Fruit fly (Drosophila melanogaster) whole organism, wandering third instar larva: ENCODE results near the gene Tig.

Experiments used
- Abd-B ChIP-seq: fragments of >200 bp; optimal IDR thresholded peaks from 2 replicates; lab custom pipeline; 2017; ENCODE audit warnings: missing biosample characterization, missing genetic modification characterization
- CG32264 ChIP-seq: fragments of 200-800 bp; sonication (Bioruptor generic); optimal IDR thresholded peaks from 2 replicates; lab custom pipeline; 2016; ENCODE audit warnings: missing biosample characterization, missing genetic modification characterization
- CG9705 ChIP-seq: fragments of 200-800 bp; sonication (Bioruptor generic); optimal IDR thresholded peaks from 2 replicates; lab custom pipeline; 2018; ENCODE audit warnings: missing biosample characterization, mild to moderate bottlenecking, missing genetic modification characterization
- CrebA ChIP-seq: fragments of 200-800 bp; sonication (Bioruptor generic); optimal IDR thresholded peaks from 2 replicates; lab custom pipeline; 2016; ENCODE audit warnings: missing biosample characterization, mild to moderate bottlenecking, missing genetic modification characterization, borderline replicate concordance
- Dfd ChIP-seq: fragments of >200 bp; optimal IDR thresholded peaks from 2 replicates; lab custom pipeline; 2017; ENCODE audit warnings: missing biosample characterization, missing genetic modification characterization
- GATAd ChIP-seq: sonication (Bioruptor generic); optimal IDR thresholded peaks from 2 replicates; lab custom pipeline; 2016; ENCODE audit warnings: missing biosample characterization, missing genetic modification characterization
- HLH106 ChIP-seq: fragments of 200-800 bp; optimal IDR thresholded peaks from 3 replicates; lab custom pipeline; 2019; ENCODE audit warnings: missing biosample characterization, mild to moderate bottlenecking, missing genetic modification characterization, moderate library complexity
- Hnf4 ChIP-seq: fragments of 200-800 bp; sonication (Bioruptor generic); optimal IDR thresholded peaks from 2 replicates; lab custom pipeline; 2016; ENCODE audit warnings: missing biosample characterization, mild to moderate bottlenecking, missing genetic modification characterization
- Hr78 ChIP-seq: fragments of >200 bp; optimal IDR thresholded peaks from 2 replicates; lab custom pipeline; 2017; ENCODE audit warnings: missing biosample characterization, missing genetic modification characterization
- Hr83 ChIP-seq: fragments of 200-300 bp; sonication (Bioruptor generic); optimal IDR thresholded peaks from 2 replicates; lab custom pipeline; 2016; ENCODE audit warnings: missing biosample characterization, mild to moderate bottlenecking, missing genetic modification characterization, moderate library complexity; ENCODE audit not compliant: poor library complexity, severe bottlenecking
- Jra ChIP-seq: sonication (Bioruptor generic); optimal IDR thresholded peaks from 2 replicates; lab custom pipeline; 2016; ENCODE audit warnings: missing biosample characterization, missing genetic modification characterization
- Myc ChIP-seq: fragments of >200 bp; optimal IDR thresholded peaks from 2 replicates; lab custom pipeline; 2017
- N ChIP-seq: fragments of >200 bp; optimal IDR thresholded peaks from 2 replicates; lab custom pipeline; 2018; ENCODE audit warnings: missing biosample characterization, missing external identifiers, missing genetic modification characterization
- OdsH ChIP-seq: fragments of 200-800 bp; sonication (Bioruptor generic); optimal IDR thresholded peaks from 2 replicates; lab custom pipeline; 2016; ENCODE audit warnings: missing biosample characterization, mild to moderate bottlenecking, missing genetic modification characterization
- Rel ChIP-seq, 2 experiments: fragments of 200-800 bp; sonication (Bioruptor generic) in 1 of 2; optimal IDR thresholded peaks; 2 replicates in 1 of 2; 3 replicates in 1 of 2; lab custom pipeline; 2016 to 2019; ENCODE audit warnings: mild to moderate bottlenecking in 2 of 2, missing biosample characterization in 2 of 2, missing genetic modification characterization in 2 of 2, moderate library complexity in 1 of 2
- Sp1 ChIP-seq: fragments of 200-800 bp; sonication (Bioruptor generic); optimal IDR thresholded peaks from 3 replicates; lab custom pipeline; 2019; ENCODE audit warnings: missing biosample characterization, mild to moderate bottlenecking, missing genetic modification characterization, moderate library complexity
- Vsx2 ChIP-seq: fragments of 200-300, 225-300 bp; sonication (Bioruptor generic); optimal IDR thresholded peaks from 2 replicates; lab custom pipeline; 2018; ENCODE audit warnings: missing biosample characterization, missing genetic modification characterization; ENCODE audit not compliant: partially characterized antibody
- br ChIP-seq: fragments of 200-800 bp; sonication (Bioruptor generic); optimal IDR thresholded peaks from 2 replicates; lab custom pipeline; 2016; ENCODE audit warnings: missing biosample characterization, missing genetic modification characterization
- brk ChIP-seq: fragments of 200-800 bp; sonication (Bioruptor generic); optimal IDR thresholded peaks from 2 replicates; lab custom pipeline; 2016; ENCODE audit warnings: missing biosample characterization, mild to moderate bottlenecking, missing genetic modification characterization
- dl ChIP-seq, 2 experiments: fragments of 175-275, 200-275 bp in 1 of 2; fragments of 200-275 bp in 1 of 2; sonication (Bioruptor generic); optimal IDR thresholded peaks; lab custom pipeline; 2018; ENCODE audit warnings: mild to moderate bottlenecking in 2 of 2, missing biosample characterization in 2 of 2, missing genetic modification characterization in 2 of 2, moderate library complexity in 2 of 2; ENCODE audit not compliant: partially characterized antibody in 2 of 2, insufficient read depth in 1 of 2
- dmrt93B ChIP-seq: fragments of 200-800 bp; sonication (Bioruptor generic); optimal IDR thresholded peaks from 2 replicates; lab custom pipeline; 2018; ENCODE audit warnings: missing biosample characterization, mild to moderate bottlenecking, missing genetic modification characterization
- dsf ChIP-seq: sonication (Bioruptor generic); optimal IDR thresholded peaks from 2 replicates; lab custom pipeline; 2016; ENCODE audit warnings: missing biosample characterization, missing genetic modification characterization, borderline replicate concordance
- ey ChIP-seq: fragments of 200-800 bp; sonication (Bioruptor generic); optimal IDR thresholded peaks from 2 replicates; lab custom pipeline; 2016; ENCODE audit warnings: missing biosample characterization, missing genetic modification characterization
- foxo ChIP-seq, 2 experiments: fragments of 200-800 bp; sonication (Bioruptor generic); optimal IDR thresholded peaks; 2 replicates in 1 of 2; 3 replicates in 1 of 2; lab custom pipeline; 2016 to 2017; ENCODE audit warnings: missing biosample characterization in 2 of 2, missing genetic modification characterization in 2 of 2
- fru ChIP-seq: fragments of 200-800 bp; sonication (Bioruptor generic); optimal IDR thresholded peaks from 3 replicates; lab custom pipeline; 2016; ENCODE audit warnings: missing biosample characterization, mild to moderate bottlenecking, missing genetic modification characterization
- h ChIP-seq: fragments of 200-800 bp; sonication (Bioruptor generic); optimal IDR thresholded peaks from 3 replicates; lab custom pipeline; 2016; ENCODE audit warnings: missing biosample characterization, mild to moderate bottlenecking, missing genetic modification characterization
- jim ChIP-seq: fragments of 175-275, 200-325 bp; sonication (Bioruptor generic); optimal IDR thresholded peaks from 2 replicates; lab custom pipeline; 2016; ENCODE audit warnings: missing biosample characterization, mild to moderate bottlenecking, missing genetic modification characterization
- lola ChIP-seq: fragments of >200 bp; optimal IDR thresholded peaks from 2 replicates; lab custom pipeline; 2017; ENCODE audit warnings: missing biosample characterization, missing genetic modification characterization
- pan ChIP-seq: fragments of >200 bp; optimal IDR thresholded peaks from 2 replicates; lab custom pipeline; 2017
- psq ChIP-seq: fragments of 200-800 bp; sonication (Bioruptor generic); optimal IDR thresholded peaks from 3 replicates; lab custom pipeline; 2017; ENCODE audit warnings: missing biosample characterization, mild to moderate bottlenecking, missing genetic modification characterization, moderate library complexity
- rgr ChIP-seq: fragments of 200-800 bp; sonication (Bioruptor generic); optimal IDR thresholded peaks from 3 replicates; lab custom pipeline; 2016; ENCODE audit warnings: missing biosample characterization, mild to moderate bottlenecking, missing genetic modification characterization
- sage ChIP-seq: fragments of 200-800 bp; sonication (Bioruptor generic); optimal IDR thresholded peaks from 2 replicates; lab custom pipeline; 2016; ENCODE audit warnings: missing biosample characterization, mild to moderate bottlenecking, missing genetic modification characterization
- sv ChIP-seq: fragments of 200-800 bp; sonication (Bioruptor generic); optimal IDR thresholded peaks from 3 replicates; lab custom pipeline; 2016; ENCODE audit warnings: missing biosample characterization, missing genetic modification characterization
- tai ChIP-seq: sonication (Bioruptor generic); optimal IDR thresholded peaks from 2 replicates; lab custom pipeline; 2016; ENCODE audit warnings: missing biosample characterization, missing genetic modification characterization
- usp ChIP-seq: fragments of >200 bp; optimal IDR thresholded peaks from 2 replicates; lab custom pipeline; 2017; ENCODE audit warnings: missing biosample characterization, missing genetic modification characterization
- woc ChIP-seq: sonication (Bioruptor generic); optimal IDR thresholded peaks from 2 replicates; lab custom pipeline; 2016; ENCODE audit warnings: missing biosample characterization, mild to moderate bottlenecking, missing genetic modification characterization

The Tig gene

dm6 chr2L:6426329-6426728 is 3.2 kb upstream of the Tig start:
- TF ChIP-seq Hr78 (GFP tag; lab: Kevin White, UChicago) (no peak), h (GFP tag; lab: Kevin White, UChicago) (peak; percentile 63), psq (GFP tag; lab: Kevin White, UChicago) (no peak)

- TF ChIP-seq dl (GFP tag; optimal IDR thresholded peaks at IDR 0.05; lab: Kevin White, UChicago; ENCODE audit: insufficient read depth in 1 of 2, partially characterized antibody in 2 of 2): no peak
- no peak for TF ChIP-seq Abd-B
- no peak for TF ChIP-seq Sp1 (GFP tag; lab: Kevin White, UChicago)
- TF ChIP-seq br: no peak
- TF ChIP-seq Myc (lab: Kevin White, UChicago): peak; percentile 41
- TF ChIP-seq jim (GFP tag; lab: Kevin White, UChicago): no peak
- TF ChIP-seq pan (lab: Kevin White, UChicago): no peak
- TF ChIP-seq GATAd: no peak
- no peak for TF ChIP-seq dmrt93B (GFP tag; lab: Kevin White, UChicago)
- TF ChIP-seq Vsx2: no peak
- TF ChIP-seq OdsH: peak; percentile 4
Observed at dm6 chr2L:6424198-6424597, 1.1 kb upstream of the Tig start, which contains the start of gene Fic. Gene Fic, plus strand, starts transcription at chr2L:6424336.

dm6 chr2L:6422488-6422887 is 622 bp downstream of the Tig start:
- TF ChIP-seq dl (GFP tag; optimal IDR thresholded peaks at IDR 0.05; lab: Kevin White, UChicago; ENCODE audit: insufficient read depth in 1 of 2, partially characterized antibody in 2 of 2) (no peak), GATAd (no peak), lola (GFP tag; lab: Kevin White, UChicago) (no peak), psq (GFP tag; lab: Kevin White, UChicago) (no peak), sage (GFP tag; lab: Kevin White, UChicago) (no peak), brk (GFP tag; lab: Kevin White, UChicago) (no peak), dsf (GFP tag; lab: Kevin White, UChicago) (no peak), HLH106 (tag; lab: Kevin White, UChicago) (no peak), Hr83 (GFP tag; lab: Kevin White, UChicago) (no peak), pan (lab: Kevin White, UChicago) (no peak), CrebA (no peak)

- TF ChIP-seq foxo (GFP tag; optimal IDR thresholded peaks at IDR 0.05; lab: Kevin White, UChicago) (no peak), psq (GFP tag; lab: Kevin White, UChicago) (no peak), CG32264 (GFP tag; lab: Kevin White, UChicago) (no peak), sage (GFP tag; lab: Kevin White, UChicago) (no peak), dmrt93B (GFP tag; lab: Kevin White, UChicago) (no peak), h (GFP tag; lab: Kevin White, UChicago) (no peak), CG9705 (GFP tag; lab: Kevin White, UChicago) (no peak), Vsx2 (no peak), Myc (lab: Kevin White, UChicago) (no peak), dl (GFP tag; optimal IDR thresholded peaks at IDR 0.05; lab: Kevin White, UChicago; ENCODE audit: insufficient read depth in 1 of 2, partially characterized antibody in 2 of 2) (no peak), Hnf4 (no peak), Rel (GFP tag; optimal IDR thresholded peaks at IDR 0.05; lab: Kevin White, UChicago) (no peak), Rel (tag; optimal IDR thresholded peaks at IDR 0.05; lab: Kevin White, UChicago) (no peak), N (GFP tag; lab: Kevin White, UChicago) (no peak), HLH106 (tag; lab: Kevin White, UChicago) (no peak), sv (GFP tag; lab: Kevin White, UChicago) (no peak), pan (lab: Kevin White, UChicago) (no peak), fru (GFP tag; lab: Kevin White, UChicago) (no peak)
Observed at dm6 chr2L:6421495-6421894, 1.6 kb downstream of the Tig start.

- TF ChIP-seq Dfd (GFP tag; lab: Kevin White, UChicago): no peak
- TF ChIP-seq Jra (GFP tag; lab: Kevin White, UChicago): no peak
- no peak for TF ChIP-seq rgr (GFP tag; lab: Kevin White, UChicago)
- no peak for TF ChIP-seq foxo (GFP tag; optimal IDR thresholded peaks at IDR 0.05; lab: Kevin White, UChicago)
- no peak for TF ChIP-seq fru (GFP tag; lab: Kevin White, UChicago)
- TF ChIP-seq Vsx2: no peak
- no peak for TF ChIP-seq ey
- TF ChIP-seq sv (GFP tag; lab: Kevin White, UChicago): no peak
- no peak for TF ChIP-seq usp (GFP tag; lab: Kevin White, UChicago)
- no peak for TF ChIP-seq h (GFP tag; lab: Kevin White, UChicago)
- TF ChIP-seq Hr78 (GFP tag; lab: Kevin White, UChicago): no peak
- TF ChIP-seq HLH106 (tag; lab: Kevin White, UChicago): no peak
- no peak for TF ChIP-seq CG32264 (GFP tag; lab: Kevin White, UChicago)
- TF ChIP-seq woc (GFP tag; lab: Kevin White, UChicago): no peak
- no peak for TF ChIP-seq Rel (GFP tag; optimal IDR thresholded peaks at IDR 0.05; lab: Kevin White, UChicago)
- no peak for TF ChIP-seq Rel (tag; optimal IDR thresholded peaks at IDR 0.05; lab: Kevin White, UChicago)
- no peak for TF ChIP-seq tai
Observed at dm6 chr2L:6411953-6412352, 11.2 kb downstream of the Tig start, which contains the start of gene CG13982. Gene CG13982, plus strand, starts transcription at chr2L:6412315.
